Fruit fly (Drosophila melanogaster) whole organism, prepupa: ENCODE results near the gene CG5149.
A peak's percentile ranks its signal among the peaks of the same experiment; 100 is the strongest.

ENCODE experiments used
- Blimp-1 ChIP-seq: fragments of 200-800 bp; sonication (Bioruptor generic); optimal IDR thresholded peaks from 3 replicates; lab custom pipeline; 2017; ENCODE audit warnings: missing biosample characterization, missing genetic modification characterization, mild to moderate bottlenecking, moderate library complexity, missing genetic modification reagents
- CG10631 ChIP-seq: fragments of 200-800 bp; sonication (Bioruptor generic); optimal IDR thresholded peaks from 2 replicates; lab custom pipeline; 2016; ENCODE audit warnings: missing biosample characterization, missing genetic modification characterization
- CG11294 ChIP-seq: fragments of 200-800 bp; sonication (Bioruptor generic); IDR thresholded peaks from 2 replicates; pipeline ENCODE4 v1.3.6; 2022; ENCODE audit warnings: missing biosample characterization, missing genetic modification characterization
- CG11762 ChIP-seq: fragments of 200-800 bp; sonication (Bioruptor generic); optimal IDR thresholded peaks from 3 replicates; lab custom pipeline; 2016; ENCODE audit warnings: missing biosample characterization, missing genetic modification characterization; ENCODE audit not compliant: insufficient read depth
- CG11902 ChIP-seq: fragments of 200-800 bp; sonication (Bioruptor generic); optimal IDR thresholded peaks from 3 replicates; lab custom pipeline; 2016; ENCODE audit warnings: missing biosample characterization, missing genetic modification characterization
- CG15336 ChIP-seq: fragments of 200-800 bp; sonication (Bioruptor generic); IDR thresholded peaks from 2 replicates; pipeline ENCODE4 v1.3.6; 2022; ENCODE audit warnings: missing biosample characterization, missing genetic modification characterization
- CG1621 ChIP-seq: fragments of 200-800 bp; sonication (Bioruptor generic); optimal IDR thresholded peaks from 3 replicates; lab custom pipeline; 2018; ENCODE audit warnings: missing biosample characterization, mild to moderate bottlenecking, missing genetic modification characterization
- CG16779 ChIP-seq: fragments of 200-800 bp; sonication (Bioruptor generic); optimal IDR thresholded peaks from 3 replicates; lab custom pipeline; 2017; ENCODE audit warnings: missing biosample characterization, mild to moderate bottlenecking, missing genetic modification characterization
- CG34406 ChIP-seq: fragments of 200-800 bp; sonication (Bioruptor generic); optimal IDR thresholded peaks from 3 replicates; lab custom pipeline; 2016; ENCODE audit warnings: missing biosample characterization, missing genetic modification characterization
- CG3919 ChIP-seq: fragments of 200-800 bp; sonication (Bioruptor generic); optimal IDR thresholded peaks from 3 replicates; lab custom pipeline; 2016; ENCODE audit warnings: missing biosample characterization, missing genetic modification characterization
- CG4318 ChIP-seq: fragments of 200-800 bp; sonication (Bioruptor generic); optimal IDR thresholded peaks from 3 replicates; lab custom pipeline; 2017; ENCODE audit warnings: missing biosample characterization, mild to moderate bottlenecking, missing genetic modification characterization
- CG6276 ChIP-seq: fragments of 200-800 bp; sonication (Bioruptor generic); optimal IDR thresholded peaks from 2 replicates; lab custom pipeline; 2017; ENCODE audit warnings: missing biosample characterization, mild to moderate bottlenecking, missing genetic modification characterization
- CG6808 ChIP-seq: fragments of 200-800 bp; sonication (Bioruptor generic); optimal IDR thresholded peaks from 3 replicates; lab custom pipeline; 2017; ENCODE audit warnings: missing biosample characterization, missing genetic modification characterization, mild to moderate bottlenecking, moderate library complexity, missing genetic modification reagents
- CG7368 ChIP-seq: fragments of 200-800 bp; sonication (Bioruptor generic); optimal IDR thresholded peaks from 3 replicates; lab custom pipeline; 2016; ENCODE audit warnings: missing biosample characterization, missing genetic modification characterization
- CG8119 ChIP-seq: fragments of 200-800 bp; sonication (Bioruptor generic); IDR thresholded peaks from 3 replicates; pipeline ENCODE4 v1.3.6; 2022; ENCODE audit warnings: missing biosample characterization, missing genetic modification characterization
- CG8319 ChIP-seq: fragments of 200-800 bp; sonication (Bioruptor generic); optimal IDR thresholded peaks from 3 replicates; lab custom pipeline; 2016; ENCODE audit warnings: missing biosample characterization, missing genetic modification characterization
- CG9139 ChIP-seq: fragments of 200-800 bp; sonication (Bioruptor generic); optimal IDR thresholded peaks from 3 replicates; lab custom pipeline; 2017; ENCODE audit warnings: missing biosample characterization, mild to moderate bottlenecking, missing genetic modification characterization
- Eip75B ChIP-seq: fragments of 200-800 bp; sonication (Bioruptor generic); optimal IDR thresholded peaks from 3 replicates; lab custom pipeline; 2016; ENCODE audit warnings: missing biosample characterization, missing genetic modification characterization
- Eip93F ChIP-seq: fragments of 200-800 bp; sonication (Bioruptor generic); optimal IDR thresholded peaks from 2 replicates; lab custom pipeline; 2016; ENCODE audit warnings: missing biosample characterization, mild to moderate bottlenecking, missing genetic modification characterization
- Gug ChIP-seq: fragments of 200-800 bp; sonication (Bioruptor generic); IDR thresholded peaks from 2 replicates; pipeline ENCODE4 v1.3.6; 2022; ENCODE audit warnings: missing biosample characterization, missing genetic modification characterization
- Hr38 ChIP-seq: sonication (Bioruptor generic); optimal IDR thresholded peaks from 2 replicates; lab custom pipeline; 2016; ENCODE audit warnings: missing biosample characterization, missing genetic modification characterization
- Hr4 ChIP-seq: fragments of 200-800 bp; sonication (Bioruptor generic); optimal IDR thresholded peaks from 3 replicates; lab custom pipeline; 2016; ENCODE audit warnings: missing biosample characterization, missing genetic modification characterization
- Lpt ChIP-seq: fragments of 200-800 bp; sonication (Bioruptor generic); optimal IDR thresholded peaks from 3 replicates; lab custom pipeline; 2016; ENCODE audit warnings: missing biosample characterization, missing genetic modification characterization
- Met ChIP-seq: fragments of 200-800 bp; sonication (Bioruptor generic); optimal IDR thresholded peaks from 3 replicates; lab custom pipeline; 2016; ENCODE audit warnings: missing biosample characterization, missing genetic modification characterization
- OdsH ChIP-seq: fragments of 200-800 bp; sonication (Bioruptor generic); optimal IDR thresholded peaks from 3 replicates; lab custom pipeline; 2016; ENCODE audit warnings: missing biosample characterization, missing genetic modification characterization
- Sox102F ChIP-seq: fragments of 200-800 bp; sonication (Bioruptor generic); optimal IDR thresholded peaks from 2 replicates; lab custom pipeline; 2016; ENCODE audit warnings: missing biosample characterization, mild to moderate bottlenecking, missing genetic modification characterization
- Sox15 ChIP-seq: fragments of 200-800 bp; sonication (Bioruptor generic); optimal IDR thresholded peaks from 3 replicates; lab custom pipeline; 2016; ENCODE audit warnings: missing biosample characterization, missing genetic modification characterization
- dac ChIP-seq: fragments of 200-800 bp; sonication (Bioruptor generic); optimal IDR thresholded peaks from 2 replicates; lab custom pipeline; 2017; ENCODE audit warnings: missing biosample characterization, mild to moderate bottlenecking, missing genetic modification characterization
- eg ChIP-seq: fragments of 200-800 bp; sonication (Bioruptor generic); IDR thresholded peaks from 3 replicates; pipeline ENCODE4 v1.3.6; 2022; ENCODE audit warnings: missing biosample characterization, missing genetic modification characterization
- esn ChIP-seq: fragments of 200-800 bp; sonication (Bioruptor generic); optimal IDR thresholded peaks from 2 replicates; lab custom pipeline; 2016; ENCODE audit warnings: missing biosample characterization, mild to moderate bottlenecking, missing genetic modification characterization, moderate library complexity
- fd59A ChIP-seq: fragments of 200-800 bp; sonication (Bioruptor generic); optimal IDR thresholded peaks from 2 replicates; lab custom pipeline; 2017; ENCODE audit warnings: missing biosample characterization, mild to moderate bottlenecking, missing genetic modification characterization, missing genetic modification reagents
- fd85E ChIP-seq: fragments of 200-800 bp; sonication (Bioruptor generic); optimal IDR thresholded peaks from 3 replicates; lab custom pipeline; 2016; ENCODE audit warnings: missing biosample characterization, missing genetic modification characterization
- fkh ChIP-seq: fragments of 200-800 bp; sonication (Bioruptor generic); optimal IDR thresholded peaks from 3 replicates; lab custom pipeline; 2017; ENCODE audit warnings: missing biosample characterization, mild to moderate bottlenecking, missing genetic modification characterization, moderate library complexity
- lz ChIP-seq: fragments of 200-800 bp; sonication (Bioruptor generic); optimal IDR thresholded peaks from 3 replicates; lab custom pipeline; 2016; ENCODE audit warnings: missing biosample characterization, missing genetic modification characterization
- salr ChIP-seq, 2 experiments: fragments of 200-800 bp; sonication (Bioruptor generic); optimal IDR thresholded peaks; 3 replicates each; lab custom pipeline; 2016 to 2018; ENCODE audit warnings: missing biosample characterization in 2 of 2, missing genetic modification characterization in 2 of 2, mild to moderate bottlenecking in 1 of 2
- spab ChIP-seq: fragments of 200-800 bp; sonication (Bioruptor generic); optimal IDR thresholded peaks from 2 replicates; lab custom pipeline; 2017; ENCODE audit warnings: missing biosample characterization, mild to moderate bottlenecking, missing genetic modification characterization, missing genetic modification reagents
- svp ChIP-seq: fragments of 200-800 bp; sonication (Bioruptor generic); peaks from one replicate; lab custom pipeline; 2016; ENCODE audit warnings: missing biosample characterization, missing genetic modification characterization

CG5149 gene

dm6 chr2L:7404923-7405322 lies 16.9 kb upstream of the CG5149 start, which contains the start of gene CG5177:
Gene CG5177, plus strand, starts transcription at chr2L:7405227.
- TF ChIP-seq Sox15 (no peak), spab (GFP tag; lab: Kevin White, UChicago) (no peak), fd59A (GFP tag; lab: Kevin White, UChicago) (no peak)

dm6 chr2L:7401627-7402026 lies 13.6 kb upstream of the CG5149 start:
- no peak for TF ChIP-seq Eip93F
- no peak for TF ChIP-seq Blimp-1 (GFP tag; lab: Kevin White, UChicago)
- TF ChIP-seq Eip75B (GFP tag; lab: Kevin White, UChicago), result no peak
- TF ChIP-seq Hr4 (GFP tag; lab: Kevin White, UChicago), result peak; percentile 53
- no peak for TF ChIP-seq CG9139 (GFP tag; lab: Kevin White, UChicago)
- no peak for TF ChIP-seq Met (GFP tag; lab: Kevin White, UChicago)
- peak; percentile 53; the same call in 2 of the 3 replicates for TF ChIP-seq CG8119 (GFP tag; lab: Robert Waterston, UW)
- TF ChIP-seq CG15336 (GFP tag; lab: Robert Waterston, UW), result peak; percentile 60; the same call in 1 of the 2 replicates
- TF ChIP-seq CG8319 (GFP tag; lab: Kevin White, UChicago), result no peak
- no peak for TF ChIP-seq CG11762 (GFP tag; lab: Kevin White, UChicago)
- TF ChIP-seq CG10631 (GFP tag; lab: Kevin White, UChicago), result no peak
- no peak for TF ChIP-seq CG16779
- no peak for TF ChIP-seq CG6808
- TF ChIP-seq Hr38 (GFP tag; lab: Kevin White, UChicago), result no peak
- no peak for TF ChIP-seq CG3919 (GFP tag; lab: Kevin White, UChicago)
- TF ChIP-seq lz (GFP tag; lab: Kevin White, UChicago), result no peak
- TF ChIP-seq fkh (GFP tag; lab: Kevin White, UChicago), result peak; percentile 76
- TF ChIP-seq CG1621 (tag; lab: Kevin White, UChicago), result no peak
- no peak for TF ChIP-seq fd59A (GFP tag; lab: Kevin White, UChicago)
- TF ChIP-seq eg (GFP tag; lab: Robert Waterston, UW), result peak; percentile 71; the same call in 2 of the 3 replicates
- TF ChIP-seq fd85E (GFP tag; lab: Kevin White, UChicago), result no peak
- no peak for TF ChIP-seq CG7368 (GFP tag; lab: Kevin White, UChicago)
- TF ChIP-seq CG11294, result no peak
- TF ChIP-seq dac, result no peak
- no peak for TF ChIP-seq CG34406 (GFP tag; lab: Kevin White, UChicago)
- no peak for TF ChIP-seq Sox102F (GFP tag; lab: Kevin White, UChicago)
- TF ChIP-seq svp, result peak; percentile 55
- TF ChIP-seq CG11902 (GFP tag; lab: Kevin White, UChicago), result no peak
- TF ChIP-seq OdsH (GFP tag; lab: Kevin White, UChicago), result no peak
- TF ChIP-seq salr (GFP tag; optimal IDR thresholded peaks at IDR 0.05; lab: Kevin White, UChicago), result no peak
- TF ChIP-seq Gug (GFP tag; lab: Robert Waterston, UW), result no peak
- TF ChIP-seq CG6276 (GFP tag; lab: Kevin White, UChicago), result no peak

dm6 chr2L:7401025-7401424 lies 13.0 kb upstream of the CG5149 start, which contains the start of gene CG5171:
Gene CG5171, plus strand, starts transcription at chr2L:7401335.
- TF ChIP-seq lz (GFP tag; lab: Kevin White, UChicago), result no peak
- TF ChIP-seq CG4318 (GFP tag; lab: Kevin White, UChicago), result no peak
- no peak for TF ChIP-seq fd85E (GFP tag; lab: Kevin White, UChicago)
- TF ChIP-seq salr (GFP tag; optimal IDR thresholded peaks at IDR 0.05; lab: Kevin White, UChicago), result no peak
- no peak for TF ChIP-seq Lpt (GFP tag; lab: Kevin White, UChicago)
- no peak for TF ChIP-seq Hr4 (GFP tag; lab: Kevin White, UChicago)
- TF ChIP-seq OdsH (GFP tag; lab: Kevin White, UChicago), result no peak
- TF ChIP-seq CG3919 (GFP tag; lab: Kevin White, UChicago), result no peak
- TF ChIP-seq CG7368 (GFP tag; lab: Kevin White, UChicago), result no peak
- TF ChIP-seq svp, result no peak
- no peak for TF ChIP-seq CG8319 (GFP tag; lab: Kevin White, UChicago)
- no peak for TF ChIP-seq eg (GFP tag; lab: Robert Waterston, UW)
- TF ChIP-seq CG34406 (GFP tag; lab: Kevin White, UChicago), result no peak
- TF ChIP-seq CG6808, result no peak
- no peak for TF ChIP-seq Eip75B (GFP tag; lab: Kevin White, UChicago)
- TF ChIP-seq esn, result no peak
